Fruit fly (Drosophila melanogaster) whole organism, wandering third instar larva: ENCODE data around the gene fh.

Experiments
- Abd-B ChIP-seq: fragments of >200 bp; optimal IDR thresholded peaks from 2 replicates; lab custom pipeline; 2017; ENCODE audit warnings: missing biosample characterization, missing genetic modification characterization
- CG32264 ChIP-seq: fragments of 200-800 bp; sonication (Bioruptor generic); optimal IDR thresholded peaks from 2 replicates; lab custom pipeline; 2016; ENCODE audit warnings: missing biosample characterization, missing genetic modification characterization
- CG9705 ChIP-seq: fragments of 200-800 bp; sonication (Bioruptor generic); optimal IDR thresholded peaks from 2 replicates; lab custom pipeline; 2018; ENCODE audit warnings: missing biosample characterization, mild to moderate bottlenecking, missing genetic modification characterization
- CrebA ChIP-seq: fragments of 200-800 bp; sonication (Bioruptor generic); optimal IDR thresholded peaks from 2 replicates; lab custom pipeline; 2016; ENCODE audit warnings: missing biosample characterization, mild to moderate bottlenecking, missing genetic modification characterization, borderline replicate concordance
- Dfd ChIP-seq: fragments of >200 bp; optimal IDR thresholded peaks from 2 replicates; lab custom pipeline; 2017; ENCODE audit warnings: missing biosample characterization, missing genetic modification characterization
- Dif ChIP-seq: fragments of 200-275, 200-300 bp; sonication (Bioruptor generic); optimal IDR thresholded peaks from 2 replicates; lab custom pipeline; 2018; ENCODE audit warnings: missing biosample characterization, missing genetic modification characterization; ENCODE audit not compliant: partially characterized antibody
- GATAd ChIP-seq: sonication (Bioruptor generic); optimal IDR thresholded peaks from 2 replicates; lab custom pipeline; 2016; ENCODE audit warnings: missing biosample characterization, missing genetic modification characterization
- Hr78 ChIP-seq: fragments of >200 bp; optimal IDR thresholded peaks from 2 replicates; lab custom pipeline; 2017; ENCODE audit warnings: missing biosample characterization, missing genetic modification characterization
- Hr83 ChIP-seq: fragments of 200-300 bp; sonication (Bioruptor generic); optimal IDR thresholded peaks from 2 replicates; lab custom pipeline; 2016; ENCODE audit warnings: missing biosample characterization, mild to moderate bottlenecking, missing genetic modification characterization, moderate library complexity; ENCODE audit not compliant: poor library complexity, severe bottlenecking
- Jra ChIP-seq: sonication (Bioruptor generic); optimal IDR thresholded peaks from 2 replicates; lab custom pipeline; 2016; ENCODE audit warnings: missing biosample characterization, missing genetic modification characterization
- Myc ChIP-seq: fragments of >200 bp; optimal IDR thresholded peaks from 2 replicates; lab custom pipeline; 2017
- N ChIP-seq: fragments of >200 bp; optimal IDR thresholded peaks from 2 replicates; lab custom pipeline; 2018; ENCODE audit warnings: missing biosample characterization, missing external identifiers, missing genetic modification characterization
- Rel ChIP-seq, 2 experiments: fragments of 200-800 bp; sonication (Bioruptor generic) in 1 of 2; optimal IDR thresholded peaks; 2 replicates in 1 of 2; 3 replicates in 1 of 2; lab custom pipeline; 2016 to 2019; ENCODE audit warnings: mild to moderate bottlenecking in 2 of 2, missing biosample characterization in 2 of 2, missing genetic modification characterization in 2 of 2, moderate library complexity in 1 of 2
- Vsx2 ChIP-seq: fragments of 200-300, 225-300 bp; sonication (Bioruptor generic); optimal IDR thresholded peaks from 2 replicates; lab custom pipeline; 2018; ENCODE audit warnings: missing biosample characterization, missing genetic modification characterization; ENCODE audit not compliant: partially characterized antibody
- br ChIP-seq: fragments of 200-800 bp; sonication (Bioruptor generic); optimal IDR thresholded peaks from 2 replicates; lab custom pipeline; 2016; ENCODE audit warnings: missing biosample characterization, missing genetic modification characterization
- brk ChIP-seq: fragments of 200-800 bp; sonication (Bioruptor generic); optimal IDR thresholded peaks from 2 replicates; lab custom pipeline; 2016; ENCODE audit warnings: missing biosample characterization, mild to moderate bottlenecking, missing genetic modification characterization
- dl ChIP-seq, 2 experiments: fragments of 175-275, 200-275 bp in 1 of 2; fragments of 200-275 bp in 1 of 2; sonication (Bioruptor generic); optimal IDR thresholded peaks; lab custom pipeline; 2018; ENCODE audit warnings: mild to moderate bottlenecking in 2 of 2, missing biosample characterization in 2 of 2, missing genetic modification characterization in 2 of 2, moderate library complexity in 2 of 2; ENCODE audit not compliant: partially characterized antibody in 2 of 2, insufficient read depth in 1 of 2
- dmrt93B ChIP-seq: fragments of 200-800 bp; sonication (Bioruptor generic); optimal IDR thresholded peaks from 2 replicates; lab custom pipeline; 2018; ENCODE audit warnings: missing biosample characterization, mild to moderate bottlenecking, missing genetic modification characterization
- dsf ChIP-seq: sonication (Bioruptor generic); optimal IDR thresholded peaks from 2 replicates; lab custom pipeline; 2016; ENCODE audit warnings: missing biosample characterization, missing genetic modification characterization, borderline replicate concordance
- ey ChIP-seq: fragments of 200-800 bp; sonication (Bioruptor generic); optimal IDR thresholded peaks from 2 replicates; lab custom pipeline; 2016; ENCODE audit warnings: missing biosample characterization, missing genetic modification characterization
- foxo ChIP-seq, 2 experiments: fragments of 200-800 bp; sonication (Bioruptor generic); optimal IDR thresholded peaks; 2 replicates in 1 of 2; 3 replicates in 1 of 2; lab custom pipeline; 2016 to 2017; ENCODE audit warnings: missing biosample characterization in 2 of 2, missing genetic modification characterization in 2 of 2
- fru ChIP-seq: fragments of 200-800 bp; sonication (Bioruptor generic); optimal IDR thresholded peaks from 3 replicates; lab custom pipeline; 2016; ENCODE audit warnings: missing biosample characterization, mild to moderate bottlenecking, missing genetic modification characterization
- h ChIP-seq: fragments of 200-800 bp; sonication (Bioruptor generic); optimal IDR thresholded peaks from 3 replicates; lab custom pipeline; 2016; ENCODE audit warnings: missing biosample characterization, mild to moderate bottlenecking, missing genetic modification characterization
- jim ChIP-seq: fragments of 175-275, 200-325 bp; sonication (Bioruptor generic); optimal IDR thresholded peaks from 2 replicates; lab custom pipeline; 2016; ENCODE audit warnings: missing biosample characterization, mild to moderate bottlenecking, missing genetic modification characterization
- lola ChIP-seq: fragments of >200 bp; optimal IDR thresholded peaks from 2 replicates; lab custom pipeline; 2017; ENCODE audit warnings: missing biosample characterization, missing genetic modification characterization
- pan ChIP-seq: fragments of >200 bp; optimal IDR thresholded peaks from 2 replicates; lab custom pipeline; 2017
- psq ChIP-seq: fragments of 200-800 bp; sonication (Bioruptor generic); optimal IDR thresholded peaks from 3 replicates; lab custom pipeline; 2017; ENCODE audit warnings: missing biosample characterization, mild to moderate bottlenecking, missing genetic modification characterization, moderate library complexity
- rgr ChIP-seq: fragments of 200-800 bp; sonication (Bioruptor generic); optimal IDR thresholded peaks from 3 replicates; lab custom pipeline; 2016; ENCODE audit warnings: missing biosample characterization, mild to moderate bottlenecking, missing genetic modification characterization
- sage ChIP-seq: fragments of 200-800 bp; sonication (Bioruptor generic); optimal IDR thresholded peaks from 2 replicates; lab custom pipeline; 2016; ENCODE audit warnings: missing biosample characterization, mild to moderate bottlenecking, missing genetic modification characterization
- sv ChIP-seq: fragments of 200-800 bp; sonication (Bioruptor generic); optimal IDR thresholded peaks from 3 replicates; lab custom pipeline; 2016; ENCODE audit warnings: missing biosample characterization, missing genetic modification characterization
- tai ChIP-seq: sonication (Bioruptor generic); optimal IDR thresholded peaks from 2 replicates; lab custom pipeline; 2016; ENCODE audit warnings: missing biosample characterization, missing genetic modification characterization

The fh gene

dm6 chrX:9163645-9164509 is 15.0 kb upstream of the fh start:
- TF ChIP-seq lola (GFP tag; lab: Kevin White, UChicago) (no peak), CG32264 (GFP tag; lab: Kevin White, UChicago) (no peak), psq (GFP tag; lab: Kevin White, UChicago) (peak; percentile 50), sage (GFP tag; lab: Kevin White, UChicago) (no peak), Myc (peak; percentile 64), Hr83 (no peak), rgr (GFP tag; lab: Kevin White, UChicago) (no peak), dmrt93B (GFP tag; lab: Kevin White, UChicago) (no peak), tai (GFP tag; lab: Kevin White, UChicago) (no peak), sv (no peak), dsf (GFP tag; lab: Kevin White, UChicago) (no peak), Dfd (GFP tag; lab: Kevin White, UChicago) (no peak), fru (GFP tag; lab: Kevin White, UChicago) (no peak), CG9705 (GFP tag; lab: Kevin White, UChicago) (no peak), pan (lab: Kevin White, UChicago) (no peak), dl (GFP tag; optimal IDR thresholded peaks at IDR 0.05; lab: Kevin White, UChicago; ENCODE audit: insufficient read depth in 1 of 2, partially characterized antibody in 2 of 2) (peak; percentile 49 to 56), N (GFP tag; lab: Kevin White, UChicago) (peak; percentile 44), Abd-B (GFP tag; lab: Kevin White, UChicago) (no peak), ey (GFP tag; lab: Kevin White, UChicago) (no peak), br (GFP tag; lab: Kevin White, UChicago) (no peak), brk (GFP tag; lab: Kevin White, UChicago) (no peak), Dif (peak; percentile 85), Jra (no peak), Rel (GFP tag; optimal IDR thresholded peaks at IDR 0.05; lab: Kevin White, UChicago) (peak; percentile 65), Rel (tag; optimal IDR thresholded peaks at IDR 0.05; lab: Kevin White, UChicago) (peak; percentile 32), foxo (GFP tag; optimal IDR thresholded peaks at IDR 0.05; lab: Kevin White, UChicago) (no peak), Hr78 (no peak)

DNA sequence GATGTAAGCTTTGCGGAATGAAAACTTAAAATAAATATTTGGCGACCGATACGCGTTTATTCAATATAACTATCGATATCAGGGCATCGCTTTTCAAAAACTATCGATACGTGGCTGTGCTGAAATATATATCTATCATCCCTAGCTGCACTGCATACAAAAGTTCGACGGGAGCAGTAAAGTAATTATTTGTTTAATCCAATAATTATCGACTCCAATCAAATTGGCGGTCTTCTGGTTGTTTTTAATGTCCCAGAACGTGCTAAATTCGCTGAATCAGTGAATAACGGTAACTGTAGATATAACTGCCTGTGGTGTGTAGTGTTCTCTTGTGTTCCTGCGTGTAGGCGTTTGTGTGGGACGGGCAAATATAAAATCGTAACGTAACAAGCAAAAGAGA is 14.2 kb upstream of the fh start, which contains the start of gene mei-P26:
mei-P26 (plus strand) TSS at position 146 of the 400 bp plus-strand sequence.
- TF ChIP-seq Jra, result peak; percentile 18
- peak; percentile 22 for TF ChIP-seq rgr (GFP tag; lab: Kevin White, UChicago)
- TF ChIP-seq Myc, result no peak
- TF ChIP-seq Hr83, result peak; percentile 3
- no peak for TF ChIP-seq Rel (GFP tag; optimal IDR thresholded peaks at IDR 0.05; lab: Kevin White, UChicago)
- TF ChIP-seq Rel (tag; optimal IDR thresholded peaks at IDR 0.05; lab: Kevin White, UChicago), result peak; percentile 64
- TF ChIP-seq fru (GFP tag; lab: Kevin White, UChicago), result peak; percentile 3
- no peak for TF ChIP-seq h (GFP tag; lab: Kevin White, UChicago)
- TF ChIP-seq, all 38 proteins: peak for 5

dm6 chrX:9161912-9162311 is 13.0 kb upstream of the fh start, which contains the start of the genes Zpr1 and CG44532:
Gene Zpr1 (minus strand): TSS chrX:9162090.
Gene CG44532 (plus strand): TSS chrX:9162092.
- TF ChIP-seq Rel (GFP tag; optimal IDR thresholded peaks at IDR 0.05; lab: Kevin White, UChicago) (no peak), Rel (tag; optimal IDR thresholded peaks at IDR 0.05; lab: Kevin White, UChicago) (peak; percentile 97), Vsx2 (GFP tag; lab: Kevin White, UChicago) (no peak), Myc (peak; percentile 13)

DNA sequence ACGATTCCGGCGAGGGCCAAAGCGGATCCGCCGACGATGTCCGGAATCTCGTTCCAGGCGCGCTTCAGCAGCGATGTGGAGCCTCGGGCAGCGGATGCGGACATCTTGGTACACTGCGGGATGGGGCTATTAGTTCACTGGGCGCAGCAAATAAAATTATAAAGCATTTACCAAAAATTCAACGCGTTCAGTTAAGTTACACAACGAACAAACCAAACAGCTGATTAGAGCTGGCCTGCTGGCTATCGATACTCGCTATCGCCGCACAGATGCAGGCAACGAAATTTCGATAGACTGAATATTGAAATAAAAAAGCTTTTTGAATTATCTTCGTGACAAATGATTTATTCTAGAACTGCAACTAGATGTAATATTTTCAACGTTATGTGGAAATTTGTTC is 10.9 kb upstream of the fh start, which contains the start of gene NdufA3:
NdufA3 (minus strand) TSS at position 317 of the 400 bp plus-strand sequence.
- no peak for TF ChIP-seq dmrt93B (GFP tag; lab: Kevin White, UChicago)
- TF ChIP-seq GATAd (GFP tag; lab: Kevin White, UChicago), result no peak
- no peak for TF ChIP-seq Dfd (GFP tag; lab: Kevin White, UChicago)
- no peak for TF ChIP-seq foxo (GFP tag; optimal IDR thresholded peaks at IDR 0.05; lab: Kevin White, UChicago)
- no peak for TF ChIP-seq CrebA (GFP tag; lab: Kevin White, UChicago)
- no peak for TF ChIP-seq Jra
- no peak for TF ChIP-seq jim (GFP tag; lab: Kevin White, UChicago)
- peak; percentile 36 for TF ChIP-seq Hr83
- TF ChIP-seq dl (GFP tag; optimal IDR thresholded peaks at IDR 0.05; lab: Kevin White, UChicago; ENCODE audit: insufficient read depth in 1 of 2, partially characterized antibody in 2 of 2), result no peak
- no peak for TF ChIP-seq CG9705 (GFP tag; lab: Kevin White, UChicago)
- no peak for TF ChIP-seq Vsx2 (GFP tag; lab: Kevin White, UChicago)
- no peak for TF ChIP-seq Rel (GFP tag; optimal IDR thresholded peaks at IDR 0.05; lab: Kevin White, UChicago)
- TF ChIP-seq Rel (tag; optimal IDR thresholded peaks at IDR 0.05; lab: Kevin White, UChicago), result peak; percentile 11
- no peak for TF ChIP-seq ey (GFP tag; lab: Kevin White, UChicago)
- TF ChIP-seq tai (GFP tag; lab: Kevin White, UChicago), result no peak
